Fruit fly (Drosophila melanogaster) whole organism, prepupa: ENCODE data around the gene CG32379.

Source experiments
- Blimp-1 ChIP-seq: fragments of 200-800 bp; sonication (Bioruptor generic); optimal IDR thresholded peaks from 3 replicates; lab custom pipeline; 2017; ENCODE audit warnings: missing biosample characterization, missing genetic modification characterization, mild to moderate bottlenecking, moderate library complexity, missing genetic modification reagents
- CG10669 ChIP-seq: fragments of 200-800 bp; sonication (Bioruptor generic); optimal IDR thresholded peaks from 3 replicates; lab custom pipeline; 2018; ENCODE audit warnings: missing biosample characterization, mild to moderate bottlenecking, missing genetic modification characterization, moderate library complexity
- CG11294 ChIP-seq: fragments of 200-800 bp; sonication (Bioruptor generic); IDR thresholded peaks from 2 replicates; pipeline ENCODE4 v1.3.6; 2022; ENCODE audit warnings: missing biosample characterization, missing genetic modification characterization
- CG6792 ChIP-seq: fragments of 200-800 bp; sonication (Bioruptor generic); optimal IDR thresholded peaks from 3 replicates; lab custom pipeline; 2016; ENCODE audit warnings: missing biosample characterization, missing genetic modification characterization
- CG6808 ChIP-seq: fragments of 200-800 bp; sonication (Bioruptor generic); optimal IDR thresholded peaks from 3 replicates; lab custom pipeline; 2017; ENCODE audit warnings: missing biosample characterization, missing genetic modification characterization, mild to moderate bottlenecking, moderate library complexity, missing genetic modification reagents
- Eip75B ChIP-seq: fragments of 200-800 bp; sonication (Bioruptor generic); optimal IDR thresholded peaks from 3 replicates; lab custom pipeline; 2016; ENCODE audit warnings: missing biosample characterization, missing genetic modification characterization
- Eip78C ChIP-seq: fragments of 200-800 bp; sonication (Bioruptor generic); peaks from one replicate; lab custom pipeline; 2016; ENCODE audit warnings: missing biosample characterization, missing genetic modification characterization
- Ets96B ChIP-seq: fragments of 200-800 bp; optimal IDR thresholded peaks from 2 replicates; lab custom pipeline; 2019; ENCODE audit warnings: missing biosample characterization, mild to moderate bottlenecking, missing genetic modification characterization, moderate library complexity
- Hr39 ChIP-seq: fragments of 200-800 bp; sonication (Bioruptor generic); optimal IDR thresholded peaks from 2 replicates; lab custom pipeline; 2016; ENCODE audit warnings: missing biosample characterization, missing genetic modification characterization
- Sox14 ChIP-seq: fragments of 200-800 bp; sonication (Bioruptor generic); optimal IDR thresholded peaks from 3 replicates; lab custom pipeline; 2016; ENCODE audit warnings: missing biosample characterization, missing genetic modification characterization
- acj6 ChIP-seq: fragments of 200-800 bp; sonication (Bioruptor generic); optimal IDR thresholded peaks from 3 replicates; lab custom pipeline; 2016; ENCODE audit warnings: missing biosample characterization, missing genetic modification characterization
- fd59A ChIP-seq: fragments of 200-800 bp; sonication (Bioruptor generic); optimal IDR thresholded peaks from 2 replicates; lab custom pipeline; 2017; ENCODE audit warnings: missing biosample characterization, mild to moderate bottlenecking, missing genetic modification characterization, missing genetic modification reagents

- TF ChIP-seq CG11294 (GFP tag; lab: Robert Waterston, UW) (no peak), Hr39 (no peak), CG6792 (no peak), Eip75B (GFP tag; lab: Kevin White, UChicago) (no peak), fd59A (GFP tag; lab: Kevin White, UChicago) (no peak), Sox14 (GFP tag; lab: Kevin White, UChicago) (no peak), Ets96B (tag; lab: Kevin White, UChicago) (no peak), acj6 (GFP tag; lab: Kevin White, UChicago) (no peak), CG6808 (GFP tag; lab: Kevin White, UChicago) (no peak), Blimp-1 (GFP tag; lab: Kevin White, UChicago) (no peak), Eip78C (GFP tag; lab: Kevin White, UChicago) (no peak), CG10669 (no peak)
These were observed 20.0 kb upstream of the CG32379 start for dm6 chr3L:7376151-7376550.
